Worm (Caenorhabditis elegans): Measurements from ENCODE around the gene ubc-1.

DNA sequence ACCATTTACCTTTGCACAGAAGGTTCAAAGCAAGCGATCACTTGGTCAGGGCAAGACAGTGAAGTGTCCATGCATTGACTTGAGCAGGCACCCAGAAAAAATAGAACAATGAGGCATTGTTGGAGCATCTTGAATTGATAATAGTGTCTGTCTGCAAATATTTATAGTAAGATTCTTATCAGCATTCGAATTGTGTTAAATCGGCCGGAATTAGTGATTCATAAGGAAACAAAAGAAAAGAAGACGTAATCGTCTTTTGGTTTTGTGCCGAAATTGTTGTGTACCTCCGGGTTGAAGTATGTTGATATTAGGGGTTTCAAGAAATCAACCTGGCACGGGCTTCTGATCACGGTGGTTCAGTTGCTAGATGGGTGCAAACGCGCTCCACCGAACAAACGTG is 17.4 kb downstream of the ubc-1 start, which contains the start of gene F49F1.5:
- TF ChIP-seq him-1 (tag; optimal IDR thresholded peaks at IDR 0.05): no peak
- no peak for TF ChIP-seq W03F9.2 (tag; optimal IDR thresholded peaks at IDR 0.05)
- TF ChIP-seq dao-5 (tag; optimal IDR thresholded peaks at IDR 0.05): no peak

All from whole organism, L4/young adult.